Worm (Caenorhabditis elegans) whole organism, young adult: Measurements from ENCODE around the gene flp-19.

Experiments used
- akir-1 ChIP-seq: fragments of 200-800 bp; sonication (Bioruptor generic); optimal IDR thresholded peaks from 2 replicates; lab custom pipeline; 2018; ENCODE audit warnings: mild to moderate bottlenecking, missing genetic modification characterization, moderate library complexity, missing compliant biosample characterization
- bed-2 ChIP-seq: fragments of 200-800 bp; sonication (Bioruptor generic); IDR thresholded peaks from 2 replicates; pipeline ENCODE4 v1.3.6; 2022; ENCODE audit warnings: missing genetic modification reagents, missing genetic modification characterization, missing compliant biosample characterization
- dpff-1 ChIP-seq: sonication (generic microtip); optimal IDR thresholded peaks from 2 replicates; lab custom pipeline; 2017; ENCODE audit warnings: mild to moderate bottlenecking, missing genetic modification characterization, missing compliant biosample characterization
- him-1 ChIP-seq: sonication (generic microtip); optimal IDR thresholded peaks from 2 replicates; lab custom pipeline; 2016; ENCODE audit warnings: missing genotype, missing genetic modification reagents, missing genetic modification characterization, missing compliant biosample characterization
- lin-35 ChIP-seq, 3 experiments: fragments of 150-350 bp in 2 of 3; sonication (generic microtip) in 1 of 3; optimal IDR thresholded peaks; 2 replicates each; lab custom pipeline; 2014 to 2018; ENCODE audit warnings: missing biosample characterization in 3 of 3, missing genetic modification characterization in 3 of 3, missing genetic modification reagents in 3 of 3
- repo-1 ChIP-seq: sonication (generic microtip); optimal IDR thresholded peaks from 2 replicates; lab custom pipeline; 2017; ENCODE audit warnings: mild to moderate bottlenecking, missing genetic modification characterization, missing compliant biosample characterization
- rpc-1 ChIP-seq, 2 experiments: fragments of 150-350 bp in 1 of 2; sonication (generic microtip) in 1 of 2; optimal IDR thresholded peaks; 2 replicates each; lab custom pipeline; 2014 to 2018; ENCODE audit warnings: missing biosample characterization in 1 of 2, missing genetic modification characterization in 1 of 2, missing genetic modification reagents in 1 of 2, missing genotype in 1 of 2
- snpc-4 ChIP-seq, 5 experiments: fragments of 150-350 bp in 1 of 5; sonication (generic microtip) in 4 of 5; optimal IDR thresholded peaks; 2 replicates each; lab custom pipeline; 2014 to 2018; ENCODE audit warnings: missing genetic modification characterization in 5 of 5, missing biosample characterization in 3 of 5, antibody characterized with exemption in 2 of 5, mild to moderate bottlenecking in 2 of 5, missing compliant biosample characterization in 2 of 5, missing genotype in 2 of 5, moderate library complexity in 2 of 5, missing genetic modification reagents in 1 of 5
- somi-1 ChIP-seq: fragments of 200-800 bp; sonication (Bioruptor generic); optimal IDR thresholded peaks from 2 replicates; lab custom pipeline; 2018; ENCODE audit warnings: mild to moderate bottlenecking, missing genetic modification characterization, missing compliant biosample characterization
- tbp1 ChIP-seq: fragments of 200-800 bp; sonication (Bioruptor generic); optimal IDR thresholded peaks from 2 replicates; lab custom pipeline; 2018; ENCODE audit warnings: mild to moderate bottlenecking, missing genetic modification characterization, missing compliant biosample characterization

- no peak for TF ChIP-seq dpff-1 (tag; lab: Kevin White, UChicago)
- no peak for TF ChIP-seq rpc-1 (optimal IDR thresholded peaks at IDR 0.05; lab: Kevin White, UChicago)
- TF ChIP-seq rpc-1 (tag; optimal IDR thresholded peaks at IDR 0.05; lab: Kevin White, UChicago) = no peak
- TF ChIP-seq repo-1 (tag; lab: Kevin White, UChicago) = no peak
- no peak for TF ChIP-seq snpc-4 (GFP tag; optimal IDR thresholded peaks at IDR 0.05; lab: Kevin White, UChicago)
- no peak for TF ChIP-seq snpc-4 (tag; optimal IDR thresholded peaks at IDR 0.05; lab: Kevin White, UChicago)
- no peak for TF ChIP-seq bed-2 (GFP tag; lab: Robert Waterston, UW)
- no peak for TF ChIP-seq tbp1 (GFP tag; lab: Kevin White, UChicago)
- no peak for TF ChIP-seq lin-35 (GFP tag; optimal IDR thresholded peaks at IDR 0.05; lab: Kevin White, UChicago)
- TF ChIP-seq somi-1 (GFP tag; lab: Kevin White, UChicago) = no peak
- no peak for TF ChIP-seq akir-1 (GFP tag; lab: Kevin White, UChicago)
- TF ChIP-seq him-1 = no peak
These were observed 5.4 kb downstream of the flp-19 start for ce11 chrX:10609878-10610277.
